Fruit fly (Drosophila melanogaster) whole organism, prepupa: ENCODE results near the gene PIG-F.

Source experiments
- Blimp-1 ChIP-seq: fragments of 200-800 bp; sonication (Bioruptor generic); optimal IDR thresholded peaks from 3 replicates; lab custom pipeline; 2017; ENCODE audit warnings: missing biosample characterization, missing genetic modification characterization, mild to moderate bottlenecking, moderate library complexity, missing genetic modification reagents
- CG10669 ChIP-seq: fragments of 200-800 bp; sonication (Bioruptor generic); optimal IDR thresholded peaks from 3 replicates; lab custom pipeline; 2018; ENCODE audit warnings: missing biosample characterization, mild to moderate bottlenecking, missing genetic modification characterization, moderate library complexity
- CG3032 ChIP-seq: fragments of 200-800 bp; optimal IDR thresholded peaks from 2 replicates; lab custom pipeline; 2019; ENCODE audit warnings: missing biosample characterization, mild to moderate bottlenecking, missing genetic modification characterization, moderate library complexity
- Hr38 ChIP-seq: sonication (Bioruptor generic); optimal IDR thresholded peaks from 2 replicates; lab custom pipeline; 2016; ENCODE audit warnings: missing biosample characterization, missing genetic modification characterization
- Sox102F ChIP-seq: fragments of 200-800 bp; sonication (Bioruptor generic); optimal IDR thresholded peaks from 2 replicates; lab custom pipeline; 2016; ENCODE audit warnings: missing biosample characterization, mild to moderate bottlenecking, missing genetic modification characterization

dm6 chr3L:19646292-19646691 is 34.0 kb downstream of the PIG-F start:
- TF ChIP-seq CG10669 (GFP tag; lab: Kevin White, UChicago) (no peak), CG3032 (tag; lab: Kevin White, UChicago) (no peak), Sox102F (GFP tag; lab: Kevin White, UChicago) (no peak), Blimp-1 (GFP tag; lab: Kevin White, UChicago) (no peak), Hr38 (GFP tag; lab: Kevin White, UChicago) (no peak)
